Worm (Caenorhabditis elegans) whole organism, midembryonic: ENCODE results near the gene cnc-7.

Experiments used
- T22C8.4 ChIP-seq: fragments of 200-800 bp; sonication (Bioruptor generic); IDR thresholded peaks from 2 replicates; pipeline ENCODE4 v1.3.6; 2022; ENCODE audit warnings: missing genetic modification characterization, missing compliant biosample characterization
- cog-1 ChIP-seq: sonication (generic microtip); optimal IDR thresholded peaks from 2 replicates; lab custom pipeline; 2016; ENCODE audit warnings: missing genetic modification characterization, missing compliant biosample characterization
- flt-1 ChIP-seq: fragments of 200-800 bp; sonication (Bioruptor generic); IDR thresholded peaks from 2 replicates; pipeline ENCODE4 v1.3.6; 2022; ENCODE audit warnings: missing genetic modification characterization, missing compliant biosample characterization
- klf-2 ChIP-seq: fragments of 200-800 bp; sonication (Bioruptor generic); conservative IDR thresholded peaks from 2 replicates; pipeline ENCODE4 v1.3.6; 2022; ENCODE audit warnings: missing genetic modification reagents, missing genetic modification characterization, missing compliant biosample characterization
- med-1 ChIP-seq: sonication (generic microtip); optimal IDR thresholded peaks from 2 replicates; lab custom pipeline; 2017; ENCODE audit warnings: missing genetic modification characterization, mild to moderate bottlenecking, missing compliant biosample characterization, antibody characterized with exemption, missing genetic modification reagents; ENCODE audit not compliant: insufficient read depth
- ref-1 ChIP-seq: fragments of 200-800 bp; sonication (Bioruptor generic); conservative IDR thresholded peaks from 2 replicates; pipeline ENCODE4 v1.3.6; 2022; ENCODE audit warnings: missing genetic modification reagents, missing genetic modification characterization, missing compliant biosample characterization
- tab-1 ChIP-seq: fragments of 200-800 bp; sonication (Bioruptor generic); IDR thresholded peaks from 2 replicates; pipeline ENCODE4 v1.3.6; 2022; ENCODE audit warnings: missing genetic modification characterization, missing compliant biosample characterization
- ztf-23 ChIP-seq: fragments of 200-800 bp; sonication (Bioruptor generic); IDR thresholded peaks from 2 replicates; pipeline ENCODE4 v1.3.6; 2022; ENCODE audit warnings: missing genetic modification reagents, missing genetic modification characterization, missing compliant biosample characterization
- ztf-29 ChIP-seq: fragments of 200-800 bp; sonication (Bioruptor generic); IDR thresholded peaks from 2 replicates; pipeline ENCODE4 v1.3.6; 2022; ENCODE audit warnings: missing genetic modification reagents, missing genetic modification characterization, missing compliant biosample characterization

Gene cnc-7

DNA sequence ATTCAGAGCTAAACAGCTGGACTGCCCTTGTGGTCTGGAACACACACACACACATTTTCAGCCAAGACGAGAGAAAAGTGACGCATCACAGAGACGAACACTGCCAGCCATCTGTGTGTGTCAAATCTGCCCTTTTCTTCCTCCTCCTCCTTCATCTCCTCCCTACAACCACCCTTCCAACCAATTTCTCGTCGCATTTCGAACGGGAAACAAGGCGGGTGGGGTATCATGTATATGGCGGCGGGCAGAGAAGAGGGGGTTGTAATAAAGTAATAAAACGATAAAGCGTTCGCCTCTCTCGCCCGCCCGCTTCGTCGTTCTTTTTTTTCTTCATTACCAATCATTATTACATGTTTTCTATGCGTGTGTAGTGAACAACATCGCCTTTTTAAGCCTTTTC, 16.4 kb downstream of the cnc-7 start:
- TF ChIP-seq flt-1 (GFP tag; lab: Robert Waterston, UW) (no peak), med-1 (no peak)

DNA sequence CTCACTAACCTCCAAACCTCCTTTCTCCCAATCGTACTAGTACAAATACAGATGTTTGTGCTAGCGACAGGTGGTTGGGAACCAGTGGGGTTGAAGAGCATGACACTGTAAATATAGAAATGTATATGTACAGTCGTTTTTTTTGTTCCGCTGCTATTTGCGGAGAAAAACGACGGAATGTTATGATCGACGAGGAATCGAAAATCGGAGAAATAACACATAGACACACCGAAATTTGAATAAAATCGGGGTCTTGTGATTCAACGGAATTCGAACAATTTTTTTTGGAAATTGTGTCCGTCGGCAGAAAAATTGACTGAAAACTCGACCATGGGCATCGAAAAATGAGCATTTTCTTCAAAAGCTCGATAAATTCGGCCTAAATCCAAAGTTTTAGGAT, 17.8 kb downstream of the cnc-7 start, which contains the start of gene F53H2.3:
Gene F53H2.3, minus strand, starts transcription at position 101 of the 400 bp plus-strand sequence.
- TF ChIP-seq cog-1 (tag; lab: Kevin White, UChicago) (no peak), T22C8.4 (no peak), tab-1 (GFP tag; lab: Robert Waterston, UW) (no peak), klf-2 (no peak), ztf-23 (no peak), ztf-29 (GFP tag; lab: Robert Waterston, UW) (no peak), ref-1 (GFP tag; lab: Robert Waterston, UW) (no peak), med-1 (no peak), flt-1 (GFP tag; lab: Robert Waterston, UW) (no peak)

DNA sequence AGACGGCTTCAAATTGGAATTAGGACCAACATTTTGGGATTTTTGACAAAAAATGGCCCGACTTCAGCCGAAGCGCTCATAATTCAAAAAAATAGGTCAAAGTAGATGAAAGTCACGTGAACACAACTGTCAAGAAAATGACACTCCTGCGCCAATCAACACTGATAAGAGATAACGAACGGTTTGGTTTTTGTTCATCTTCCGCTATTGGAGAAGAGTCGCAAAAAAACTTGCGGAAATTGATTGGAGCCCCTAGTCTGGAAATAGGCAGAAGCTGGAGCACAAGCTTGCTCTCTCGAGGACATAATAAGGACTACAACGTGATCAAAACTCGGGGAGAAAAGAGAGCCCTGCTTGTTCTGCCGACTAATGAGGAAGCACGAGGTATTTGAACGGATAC, 18.4 kb downstream of the cnc-7 start:
- TF ChIP-seq ztf-29 (GFP tag; lab: Robert Waterston, UW) (no peak), tab-1 (GFP tag; lab: Robert Waterston, UW) (no peak), ref-1 (GFP tag; lab: Robert Waterston, UW) (no peak), T22C8.4 (no peak), flt-1 (GFP tag; lab: Robert Waterston, UW) (no peak), med-1 (no peak), ztf-23 (no peak), klf-2 (no peak), cog-1 (tag; lab: Kevin White, UChicago) (no peak)

DNA sequence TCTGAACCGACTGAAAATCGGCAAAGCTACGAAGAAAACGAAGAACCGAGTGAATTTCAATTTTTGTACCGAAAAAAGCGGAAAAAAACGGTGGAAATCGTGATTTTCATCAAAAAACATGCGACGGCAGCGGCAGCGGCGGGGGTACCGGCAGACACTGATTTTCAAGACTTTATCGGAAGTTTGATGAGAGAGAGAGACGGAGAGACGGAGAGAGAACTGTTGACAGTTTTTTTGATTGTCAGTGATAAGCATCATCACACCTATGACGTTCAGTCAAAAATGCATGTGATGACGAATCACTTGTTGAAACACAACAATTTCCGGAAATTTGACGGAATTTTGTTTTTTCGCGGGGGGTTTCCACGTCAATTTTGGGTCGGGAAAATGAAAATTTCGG, 19.6 kb downstream of the cnc-7 start:
- TF ChIP-seq flt-1 (GFP tag; lab: Robert Waterston, UW) = no peak
- no peak for TF ChIP-seq ztf-29 (GFP tag; lab: Robert Waterston, UW)
- no peak for TF ChIP-seq ref-1 (GFP tag; lab: Robert Waterston, UW)
- TF ChIP-seq T22C8.4 = no peak
- TF ChIP-seq tab-1 (GFP tag; lab: Robert Waterston, UW) = no peak

DNA sequence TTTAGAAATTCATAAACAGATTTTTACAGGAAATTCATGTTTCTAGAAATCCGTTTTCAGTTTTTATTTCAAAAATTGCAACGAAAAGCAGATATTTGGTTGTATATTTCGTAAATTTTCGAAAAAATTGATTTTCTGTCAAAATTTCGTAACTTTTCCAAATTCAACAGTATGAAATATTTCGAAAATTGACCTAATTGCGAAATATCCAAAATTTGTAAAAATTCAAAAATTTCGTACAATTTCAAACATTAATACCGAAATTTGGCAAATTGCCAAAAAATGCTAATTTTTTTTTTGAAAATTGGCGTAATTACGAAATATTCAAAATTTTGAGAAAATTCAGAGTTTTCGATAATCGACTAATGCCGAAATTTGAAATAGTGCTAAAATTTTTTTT, 20.1 kb downstream of the cnc-7 start:
- TF ChIP-seq ref-1 (GFP tag; lab: Robert Waterston, UW) = no peak

DNA sequence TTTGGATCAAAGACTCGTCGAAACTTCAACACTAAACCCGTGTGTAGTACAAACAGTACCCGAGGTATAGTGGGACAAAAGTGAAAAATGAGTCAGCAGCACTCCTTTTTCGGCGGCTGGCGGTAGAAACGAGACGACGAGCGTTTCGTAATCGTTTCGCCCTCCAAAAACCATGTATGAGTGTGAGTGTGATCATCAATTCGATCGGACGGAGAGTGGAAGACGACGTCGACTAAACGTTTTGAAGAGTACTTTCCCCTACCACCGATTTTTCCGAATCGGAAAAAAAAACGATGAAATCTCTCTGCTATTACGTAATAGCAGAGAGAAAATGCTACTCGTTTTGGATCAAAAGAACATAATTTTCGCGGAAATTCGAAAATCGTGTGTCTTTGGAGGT, 21.5 kb downstream of the cnc-7 start:
- TF ChIP-seq tab-1 (GFP tag; lab: Robert Waterston, UW) (no peak), ztf-23 (no peak), klf-2 (no peak), flt-1 (GFP tag; lab: Robert Waterston, UW) (no peak), T22C8.4 (no peak), cog-1 (tag; lab: Kevin White, UChicago) (no peak), ztf-29 (GFP tag; lab: Robert Waterston, UW) (no peak), ref-1 (GFP tag; lab: Robert Waterston, UW) (no peak), med-1 (no peak)

DNA sequence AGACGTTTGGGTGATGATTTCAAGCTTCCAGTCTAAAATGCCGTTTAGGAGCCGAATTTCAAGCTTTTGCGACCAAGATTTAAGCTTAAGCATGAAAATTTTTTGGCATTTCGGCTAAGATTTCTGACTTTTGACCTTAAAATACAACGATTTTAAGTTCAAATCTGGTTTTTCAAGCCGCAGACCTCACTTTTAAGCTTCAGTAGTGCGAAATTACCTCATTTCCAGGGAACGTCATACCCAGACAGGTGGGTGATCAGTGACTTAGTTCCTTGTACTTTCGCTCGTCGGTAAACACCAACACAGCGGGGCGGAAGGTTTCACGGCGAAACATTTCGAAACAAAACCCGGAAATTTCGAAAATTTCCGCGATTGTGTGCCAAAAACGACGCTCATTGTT, 22.5 kb downstream of the cnc-7 start:
- TF ChIP-seq ztf-29 (GFP tag; lab: Robert Waterston, UW) (no peak), med-1 (no peak), klf-2 (no peak), T22C8.4 (no peak), ztf-23 (no peak), tab-1 (GFP tag; lab: Robert Waterston, UW) (no peak), flt-1 (GFP tag; lab: Robert Waterston, UW) (no peak), ref-1 (GFP tag; lab: Robert Waterston, UW) (no peak), cog-1 (tag; lab: Kevin White, UChicago) (no peak)

DNA sequence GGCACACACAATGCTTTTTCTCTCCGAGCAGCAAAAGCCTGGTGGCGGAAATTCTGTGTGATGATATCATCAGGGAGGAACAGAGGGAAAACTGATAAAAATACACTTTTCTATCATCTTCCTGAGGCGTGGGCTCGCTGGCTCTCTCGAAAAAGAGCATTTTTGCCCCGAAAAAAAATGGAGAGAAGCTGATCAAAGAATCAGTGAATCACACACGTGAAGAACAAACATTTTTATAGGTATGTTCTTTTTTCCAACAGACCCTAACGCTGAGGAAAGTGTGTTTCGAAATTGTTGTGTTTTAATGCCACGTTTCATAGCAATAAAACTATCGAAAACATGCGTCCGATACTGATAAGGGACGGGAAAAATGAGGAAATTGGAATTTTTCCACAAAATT, 22.9 kb downstream of the cnc-7 start:
- TF ChIP-seq med-1 (no peak), ztf-23 (no peak)

DNA sequence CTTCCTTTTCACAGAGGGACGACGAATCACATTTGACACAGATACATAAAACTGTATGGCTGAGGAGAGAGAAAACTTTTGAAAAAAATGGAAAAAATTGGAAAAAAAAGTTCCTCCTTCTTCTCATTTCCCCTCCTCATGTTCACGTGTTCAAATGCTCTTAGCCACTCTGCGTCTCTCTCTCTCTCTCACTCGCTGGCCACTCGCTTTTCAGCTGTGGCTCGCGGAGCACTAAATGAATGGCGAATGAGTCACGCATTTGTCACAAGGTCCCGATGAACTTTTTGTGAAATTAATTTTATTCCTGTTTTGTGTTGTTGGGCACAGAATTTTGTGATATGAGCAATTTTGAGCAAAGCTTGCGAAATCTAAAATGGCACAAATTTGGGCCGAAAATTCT, 23.9 kb downstream of the cnc-7 start:
- TF ChIP-seq med-1 = no peak
- no peak for TF ChIP-seq ztf-29 (GFP tag; lab: Robert Waterston, UW)
- no peak for TF ChIP-seq flt-1 (GFP tag; lab: Robert Waterston, UW)
- TF ChIP-seq klf-2 = no peak
- TF ChIP-seq cog-1 (tag; lab: Kevin White, UChicago) = no peak

DNA sequence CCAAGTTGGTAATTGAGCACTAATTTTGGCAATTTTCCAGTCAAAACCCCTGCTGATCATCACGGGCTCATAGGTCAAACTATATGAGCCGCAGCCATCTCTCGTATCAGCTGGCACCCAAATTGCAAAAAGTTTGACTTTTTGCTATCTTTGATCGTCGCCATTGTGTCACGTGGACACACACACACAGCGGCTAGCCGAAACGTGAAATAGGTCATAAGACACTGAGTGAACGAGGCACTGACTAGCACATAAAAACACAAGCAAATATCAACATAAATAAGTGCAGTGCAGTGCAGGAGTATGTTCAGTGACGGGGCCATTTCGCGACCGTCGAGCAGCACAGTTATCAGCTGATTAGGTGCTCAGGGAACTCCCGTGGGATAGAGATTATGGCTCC, 24.9 kb downstream of the cnc-7 start:
- TF ChIP-seq tab-1 (GFP tag; lab: Robert Waterston, UW) (no peak), klf-2 (no peak), med-1 (no peak), flt-1 (GFP tag; lab: Robert Waterston, UW) (no peak), T22C8.4 (no peak), ztf-29 (GFP tag; lab: Robert Waterston, UW) (no peak), ztf-23 (no peak), cog-1 (tag; lab: Kevin White, UChicago) (no peak), ref-1 (GFP tag; lab: Robert Waterston, UW) (no peak)

DNA sequence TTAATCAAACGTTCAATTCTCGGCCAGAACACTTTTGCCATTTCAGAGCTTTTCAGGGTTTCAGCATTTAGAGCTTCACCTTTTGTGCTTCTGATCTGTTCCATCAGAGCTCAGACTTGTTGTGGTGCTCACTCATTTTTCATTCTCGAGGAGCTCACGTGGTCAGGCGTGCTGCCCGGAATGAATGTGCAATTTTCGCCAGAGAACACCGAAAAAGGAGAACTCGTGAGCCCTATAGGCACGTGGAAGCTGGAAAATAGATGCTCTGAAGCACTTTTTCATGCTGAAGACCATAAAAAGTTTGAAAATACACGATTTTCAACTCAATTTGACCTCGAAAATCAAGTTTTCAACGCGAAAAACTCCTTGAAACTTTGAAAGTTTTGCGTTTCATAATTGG, 25.8 kb downstream of the cnc-7 start:
- no peak for TF ChIP-seq ztf-29 (GFP tag; lab: Robert Waterston, UW)
- no peak for TF ChIP-seq med-1
- TF ChIP-seq klf-2 = no peak
- no peak for TF ChIP-seq tab-1 (GFP tag; lab: Robert Waterston, UW)
- no peak for TF ChIP-seq cog-1 (tag; lab: Kevin White, UChicago)
- no peak for TF ChIP-seq ref-1 (GFP tag; lab: Robert Waterston, UW)
- TF ChIP-seq flt-1 (GFP tag; lab: Robert Waterston, UW) = no peak
- TF ChIP-seq T22C8.4 = no peak
- TF ChIP-seq ztf-23 = no peak

DNA sequence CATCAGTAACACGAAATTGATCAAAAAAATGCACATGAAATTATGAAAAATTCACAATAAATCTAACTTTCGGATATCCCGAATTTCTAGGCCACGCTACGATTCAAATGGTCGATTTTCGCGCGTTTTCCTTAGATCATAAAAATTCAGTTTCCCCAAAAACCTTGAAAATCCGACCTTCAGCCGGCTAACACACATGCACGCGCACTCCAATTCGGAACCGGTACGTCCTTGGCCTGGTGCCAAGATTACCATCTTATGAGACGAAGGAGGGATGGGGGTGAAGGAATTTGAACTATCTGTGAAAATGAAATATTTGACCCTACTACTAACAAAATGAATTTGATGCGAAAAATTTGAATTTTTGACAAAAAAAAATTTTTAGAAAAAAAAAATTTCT, 28.9 kb downstream of the cnc-7 start:
- no peak for TF ChIP-seq T22C8.4
- no peak for TF ChIP-seq ztf-23
- TF ChIP-seq ztf-29 (GFP tag; lab: Robert Waterston, UW) = no peak
- no peak for TF ChIP-seq med-1
- TF ChIP-seq tab-1 (GFP tag; lab: Robert Waterston, UW) = no peak
- no peak for TF ChIP-seq klf-2
- TF ChIP-seq flt-1 (GFP tag; lab: Robert Waterston, UW) = no peak
- TF ChIP-seq cog-1 (tag; lab: Kevin White, UChicago) = no peak
- no peak for TF ChIP-seq ref-1 (GFP tag; lab: Robert Waterston, UW)
